Worm (Caenorhabditis elegans): Measurements from ENCODE around the gene K06G5.1.

ce11 chrX:14263473-14263872, 48.7 kb downstream of the K06G5.1 start, which contains the start of gene E02H4.8:
- TF ChIP-seq dmd-4 (tag; optimal IDR thresholded peaks at IDR 0.05) = no peak
- TF ChIP-seq unc-39 (tag; optimal IDR thresholded peaks at IDR 0.05) = no peak
- no peak for TF ChIP-seq nhr-77 (tag; optimal IDR thresholded peaks at IDR 0.05)
- TF ChIP-seq elt-1 (tag; optimal IDR thresholded peaks at IDR 0.05) = no peak
- no peak for TF ChIP-seq ztf-4 (tag; optimal IDR thresholded peaks at IDR 0.05)
- TF ChIP-seq mdl-1 (tag; optimal IDR thresholded peaks at IDR 0.05) = no peak
